Fruit fly (Drosophila melanogaster) S2 (cell line): ENCODE results near the gene alpha4GT1.

ENCODE experiments used
- CG8478 ChIP-seq: fragments of >200 bp; optimal IDR thresholded peaks from 2 replicates; lab custom pipeline; 2018
- CTCF ChIP-seq, 2 experiments: fragments of >200 bp; optimal IDR thresholded peaks; 2 replicates each; lab custom pipeline; 2018

DNA sequence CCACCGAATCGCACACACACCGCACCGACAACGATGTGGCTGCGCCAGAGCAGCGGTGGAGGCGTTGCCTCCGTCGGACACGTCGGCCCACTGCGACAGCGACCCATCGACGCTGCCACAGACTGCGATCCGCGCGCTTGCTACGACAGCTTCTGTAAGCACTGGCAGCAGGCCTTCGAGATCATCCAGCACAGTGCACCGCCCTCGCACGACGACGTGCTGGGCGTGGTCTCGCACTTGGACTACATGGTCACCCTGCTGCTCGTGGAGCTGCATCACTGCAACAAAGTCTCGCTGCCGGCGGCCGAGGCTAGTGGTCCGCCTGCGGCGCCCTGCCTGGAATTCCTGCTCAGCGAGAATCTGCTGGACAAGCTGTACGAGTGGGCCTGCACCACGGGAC is 29.2 kb downstream of the alpha4GT1 start:
- TF ChIP-seq CTCF (optimal IDR thresholded peaks at IDR 0.05; lab: Kevin White, UChicago) (no peak), CG8478 (lab: Kevin White, UChicago) (no peak)
